Worm (Caenorhabditis elegans): ENCODE results near the gene glb-27.

ce11 chrII:8585036-8585627 is 29.1 kb upstream of the glb-27 start, which contains the start of gene F54C9.11:
- TF ChIP-seq ref-2 (tag; optimal IDR thresholded peaks at IDR 0.05) (no peak), che-1 (tag; optimal IDR thresholded peaks at IDR 0.05) (no peak), hlh-6 (tag; optimal IDR thresholded peaks at IDR 0.05) (no peak), F13H6.1 (tag; optimal IDR thresholded peaks at IDR 0.05) (no peak), T23F11.4 (GFP tag; optimal IDR thresholded peaks at IDR 0.05) (no peak), ceh-19 (GFP tag; optimal IDR thresholded peaks at IDR 0.05) (no peak)

Measured in whole organism, late embryonic.